Fruit fly (Drosophila melanogaster) whole organism, embryonic: Measurements from ENCODE around the gene IA-2.
A peak's percentile ranks its signal among the peaks of the same experiment; 100 is the strongest.

Source experiments
- Abd-B ChIP-seq: fragments of 200-800 bp; sonication (Bioruptor generic); optimal IDR thresholded peaks from 2 replicates; lab custom pipeline; 2018; ENCODE audit warnings: missing biosample characterization, mild to moderate bottlenecking, missing genetic modification characterization, moderate library complexity
- CG11093 ChIP-seq: fragments of 200-800 bp; sonication (Bioruptor generic); IDR thresholded peaks from 3 replicates; pipeline ENCODE4 v1.3.6; 2022; ENCODE audit warnings: missing biosample characterization, missing genetic modification characterization
- CG14710 ChIP-seq: fragments of 200-800 bp; sonication (Bioruptor generic); optimal IDR thresholded peaks from 3 replicates; lab custom pipeline; 2019; ENCODE audit warnings: missing biosample characterization, mild to moderate bottlenecking, missing genetic modification characterization, moderate library complexity
- CG14860 ChIP-seq: fragments of 200-800 bp; sonication (Bioruptor generic); IDR thresholded peaks from 3 replicates; pipeline ENCODE4 v1.3.6; 2022; ENCODE audit warnings: missing biosample characterization, missing genetic modification characterization; ENCODE audit not compliant: partially characterized antibody
- CG1529 ChIP-seq: fragments of 200-800 bp; sonication (Bioruptor generic); optimal IDR thresholded peaks from 3 replicates; lab custom pipeline; 2018; ENCODE audit warnings: missing biosample characterization, missing genetic modification characterization
- CG17612 ChIP-seq: fragments of 200-800 bp; sonication (Bioruptor generic); IDR thresholded peaks from 2 replicates; pipeline ENCODE4 v1.3.6; 2022; ENCODE audit warnings: missing biosample characterization, missing genetic modification characterization
- CG18476 ChIP-seq: fragments of 200-800 bp; sonication (Bioruptor generic); optimal IDR thresholded peaks from 2 replicates; lab custom pipeline; 2016; ENCODE audit warnings: missing biosample characterization, mild to moderate bottlenecking, missing genetic modification characterization
- CG18619 ChIP-seq: fragments of 200-800 bp; sonication (Bioruptor generic); optimal IDR thresholded peaks from 3 replicates; lab custom pipeline; 2017; ENCODE audit warnings: missing biosample characterization, mild to moderate bottlenecking, missing genetic modification characterization
- CG2202 ChIP-seq: fragments of 200-800 bp; sonication (Bioruptor generic); optimal IDR thresholded peaks from 2 replicates; lab custom pipeline; 2018; ENCODE audit warnings: missing biosample characterization, mild to moderate bottlenecking, missing genetic modification characterization
- CG2678 ChIP-seq: fragments of 200-800 bp; sonication (Bioruptor generic); optimal IDR thresholded peaks from 3 replicates; lab custom pipeline; 2019; ENCODE audit warnings: missing biosample characterization, mild to moderate bottlenecking, missing genetic modification characterization, moderate library complexity
- CG3281 ChIP-seq: fragments of 200-800 bp; sonication (Bioruptor generic); optimal IDR thresholded peaks from 3 replicates; lab custom pipeline; 2017; ENCODE audit warnings: missing biosample characterization, mild to moderate bottlenecking, missing genetic modification characterization
- CG4730 ChIP-seq: fragments of 200-800 bp; sonication (Bioruptor generic); IDR thresholded peaks from 2 replicates; pipeline ENCODE4 v1.3.6; 2022; ENCODE audit warnings: missing biosample characterization, missing genetic modification characterization
- CG7786 ChIP-seq: fragments of 200-800 bp; sonication (Bioruptor generic); optimal IDR thresholded peaks from 2 replicates; lab custom pipeline; 2016; ENCODE audit warnings: missing biosample characterization, missing genetic modification characterization
- CG9609 ChIP-seq: fragments of 200-800 bp; sonication (Bioruptor generic); optimal IDR thresholded peaks from 3 replicates; lab custom pipeline; 2016; ENCODE audit warnings: missing biosample characterization, missing genetic modification characterization
- HLH3B ChIP-seq: fragments of 200-800 bp; sonication (Bioruptor generic); IDR thresholded peaks from 2 replicates; pipeline ENCODE4 v1.3.6; 2022; ENCODE audit warnings: missing biosample characterization, missing genetic modification characterization
- Hand ChIP-seq: fragments of 200-800 bp; sonication (Bioruptor generic); optimal IDR thresholded peaks from 2 replicates; lab custom pipeline; 2017; ENCODE audit warnings: mild to moderate bottlenecking, missing biosample characterization, missing genetic modification reagents, missing genetic modification characterization
- Hr3 ChIP-seq: fragments of 200-800 bp; sonication (Bioruptor generic); optimal IDR thresholded peaks from 3 replicates; lab custom pipeline; 2016; ENCODE audit warnings: missing biosample characterization, missing genetic modification characterization
- Hr78 ChIP-seq, 2 experiments: fragments of 200-800 bp in 1 of 2; fragments of >200 bp in 1 of 2; sonication (Bioruptor generic) in 1 of 2; optimal IDR thresholded peaks; 2 replicates each; lab custom pipeline; 2017 to 2019; ENCODE audit warnings: missing biosample characterization in 2 of 2, missing genetic modification characterization in 2 of 2, mild to moderate bottlenecking in 1 of 2, moderate library complexity in 1 of 2
- Med ChIP-seq: fragments of 200-800 bp; sonication (Bioruptor generic); peaks from one replicate; lab custom pipeline; 2016; ENCODE audit warnings: missing biosample characterization, missing genetic modification characterization, mild to moderate bottlenecking, inconsistent platforms, moderate library complexity
- Myb ChIP-seq: fragments of 200-800 bp; sonication (Bioruptor generic); optimal IDR thresholded peaks from 2 replicates; lab custom pipeline; 2016; ENCODE audit warnings: missing biosample characterization, missing genetic modification characterization
- Nf-YB ChIP-seq: fragments of 200-800 bp; sonication (Bioruptor generic); optimal IDR thresholded peaks from 3 replicates; lab custom pipeline; 2019; ENCODE audit warnings: missing biosample characterization, mild to moderate bottlenecking, missing genetic modification characterization, moderate library complexity
- Oli ChIP-seq: fragments of 200-800 bp; sonication (Bioruptor generic); optimal IDR thresholded peaks from 2 replicates; lab custom pipeline; 2018; ENCODE audit warnings: missing biosample characterization, mild to moderate bottlenecking, missing genetic modification characterization, moderate library complexity
- ara ChIP-seq: fragments of 200-800 bp; sonication (Bioruptor generic); IDR thresholded peaks from 2 replicates; pipeline ENCODE4 v1.3.6; 2022; ENCODE audit warnings: missing biosample characterization, missing genetic modification characterization
- bigmax ChIP-seq: fragments of 200-800 bp; sonication (Bioruptor generic); optimal IDR thresholded peaks from 2 replicates; lab custom pipeline; 2018; ENCODE audit warnings: missing biosample characterization, mild to moderate bottlenecking, missing genetic modification characterization
- br ChIP-seq: fragments of >200 bp; optimal IDR thresholded peaks from 2 replicates; lab custom pipeline; 2017
- bsh ChIP-seq, 2 experiments: fragments of 200-800 bp; sonication (Bioruptor generic); optimal IDR thresholded peaks; 2 replicates each; lab custom pipeline; 2017 to 2018; ENCODE audit warnings: mild to moderate bottlenecking in 2 of 2, missing biosample characterization in 2 of 2, missing genetic modification characterization in 2 of 2, moderate library complexity in 1 of 2
- cg ChIP-seq: fragments of 200-800 bp; sonication (Bioruptor generic); optimal IDR thresholded peaks from 3 replicates; lab custom pipeline; 2019; ENCODE audit warnings: missing biosample characterization, mild to moderate bottlenecking, missing genetic modification characterization, moderate library complexity
- chif ChIP-seq, 2 experiments: fragments of 200-800 bp; sonication (Bioruptor generic); optimal IDR thresholded peaks; 3 replicates each; lab custom pipeline; 2016; ENCODE audit warnings: missing biosample characterization in 2 of 2, missing genetic modification characterization in 2 of 2
- croc ChIP-seq: fragments of 200-800 bp; sonication (Bioruptor generic); conservative IDR thresholded peaks from 3 replicates; pipeline ENCODE4 v1.3.6; 2022; ENCODE audit warnings: missing biosample characterization, missing genetic modification characterization
- dysf ChIP-seq: fragments of 200-800 bp; sonication (Bioruptor generic); IDR thresholded peaks from 3 replicates; pipeline ENCODE4 v1.3.6; 2022; ENCODE audit warnings: missing biosample characterization, missing genetic modification characterization
- emc ChIP-seq: fragments of 200-800 bp; sonication (Bioruptor generic); optimal IDR thresholded peaks from 2 replicates; lab custom pipeline; 2016; ENCODE audit warnings: missing biosample characterization, missing genetic modification characterization
- fd102C ChIP-seq: fragments of 200-800 bp; sonication (Bioruptor generic); optimal IDR thresholded peaks from 2 replicates; lab custom pipeline; 2018; ENCODE audit warnings: missing biosample characterization, mild to moderate bottlenecking, missing genetic modification characterization, moderate library complexity
- fu2 ChIP-seq: fragments of 200-800 bp; sonication (Bioruptor generic); optimal IDR thresholded peaks from 2 replicates; lab custom pipeline; 2016; ENCODE audit warnings: missing biosample characterization, missing genetic modification characterization
- gro ChIP-seq: fragments of 200-800 bp; sonication (Bioruptor generic); optimal IDR thresholded peaks from 2 replicates; lab custom pipeline; 2016; ENCODE audit warnings: missing biosample characterization, missing genetic modification characterization
- hb ChIP-seq: fragments of 200-800 bp; sonication (Bioruptor generic); IDR thresholded peaks from 3 replicates; pipeline ENCODE4 v1.3.6; 2022; ENCODE audit warnings: missing biosample characterization, missing genetic modification characterization; ENCODE audit not compliant: partially characterized antibody
- kni ChIP-seq: fragments of 200-800 bp; sonication (Bioruptor generic); optimal IDR thresholded peaks from 3 replicates; lab custom pipeline; 2017; ENCODE audit warnings: mild to moderate bottlenecking, missing biosample characterization, missing genetic modification reagents, missing genetic modification characterization
- nom ChIP-seq: fragments of 200-800 bp; sonication (Bioruptor generic); optimal IDR thresholded peaks from 2 replicates; lab custom pipeline; 2017; ENCODE audit warnings: missing biosample characterization, missing genetic modification characterization, mild to moderate bottlenecking, moderate library complexity, missing genetic modification reagents
- p53 ChIP-seq: fragments of 200-800 bp; sonication (Bioruptor generic); optimal IDR thresholded peaks from 2 replicates; lab custom pipeline; 2016; ENCODE audit warnings: missing biosample characterization, missing genetic modification characterization
- pb ChIP-seq: fragments of 200-800 bp; sonication (Bioruptor generic); optimal IDR thresholded peaks from 3 replicates; lab custom pipeline; 2016; ENCODE audit warnings: missing biosample characterization, missing genetic modification characterization
- pum ChIP-seq: fragments of 200-800 bp; sonication (Bioruptor generic); optimal IDR thresholded peaks from 2 replicates; lab custom pipeline; 2016; ENCODE audit warnings: missing biosample characterization, missing genetic modification characterization
- repo ChIP-seq: fragments of 200-800 bp; sonication (Bioruptor generic); optimal IDR thresholded peaks from 2 replicates; lab custom pipeline; 2016; ENCODE audit warnings: missing biosample characterization, missing genetic modification characterization
- sens ChIP-seq: fragments of 200-800 bp; sonication (Bioruptor generic); peaks from one replicate; lab custom pipeline; 2016; ENCODE audit warnings: missing biosample characterization, missing genetic modification characterization
- sens-2 ChIP-seq: fragments of 200-800 bp; sonication (Bioruptor generic); IDR thresholded peaks from 2 replicates; pipeline ENCODE4 v1.3.6; 2022; ENCODE audit warnings: missing biosample characterization, missing genetic modification characterization
- sima ChIP-seq: fragments of 200-800 bp; sonication (Bioruptor generic); optimal IDR thresholded peaks from 2 replicates; lab custom pipeline; 2016; ENCODE audit warnings: missing biosample characterization, missing genetic modification characterization
- sob ChIP-seq: fragments of 200-800 bp; sonication (Bioruptor generic); IDR thresholded peaks from 2 replicates; pipeline ENCODE4 v1.3.6; 2022; ENCODE audit warnings: missing biosample characterization, missing genetic modification characterization
- stc ChIP-seq: fragments of 200-800 bp; sonication (Bioruptor generic); IDR thresholded peaks from 2 replicates; pipeline ENCODE4 v1.3.6; 2022; ENCODE audit warnings: missing biosample characterization, missing genetic modification characterization
- zfh2 ChIP-seq: fragments of 200-800 bp; sonication (Bioruptor generic); optimal IDR thresholded peaks from 2 replicates; lab custom pipeline; 2016; ENCODE audit warnings: missing biosample characterization, missing genetic modification characterization

IA-2 gene

DNA sequence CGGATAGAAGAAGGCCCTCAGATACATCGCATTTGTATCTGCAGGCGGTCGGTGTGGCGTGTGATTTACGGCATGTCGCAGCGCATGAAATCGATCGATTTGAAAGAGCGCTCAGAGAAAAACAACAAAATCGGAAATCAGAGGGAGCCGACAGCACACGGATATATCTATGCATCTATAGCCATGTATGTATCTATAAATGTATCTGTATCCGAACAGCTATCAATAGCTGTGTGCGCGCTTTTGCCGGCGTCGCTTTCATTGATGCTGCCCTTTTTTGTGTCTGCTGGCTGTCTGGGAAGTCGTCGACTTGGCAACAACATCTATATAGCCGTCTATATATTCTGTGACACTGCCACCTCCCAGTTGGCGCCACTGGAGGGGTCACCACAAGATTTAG lies 16.7 kb upstream of the IA-2 start (continued):
- TF ChIP-seq CG14860 (no peak), cg (GFP tag; lab: Kevin White, UChicago) (peak; percentile 49), bsh (GFP tag; optimal IDR thresholded peaks at IDR 0.05; lab: Kevin White, UChicago) (no peak), sens-2 (GFP tag; lab: Robert Waterston, UW) (no peak), gro (GFP tag; lab: Kevin White, UChicago) (no peak), Med (peak; percentile 71), Hand (no peak), Hr78 (GFP tag; optimal IDR thresholded peaks at IDR 0.05; lab: Kevin White, UChicago) (peak in 1 of 2 experiments; percentile 52), CG2202 (no peak), emc (no peak), CG17612 (no peak), pb (no peak), kni (GFP tag; lab: Kevin White, UChicago) (peak; percentile 23), CG18476 (no peak), CG3281 (GFP tag; lab: Kevin White, UChicago) (no peak), bigmax (GFP tag; lab: Kevin White, UChicago) (no peak), pum (GFP tag; lab: Kevin White, UChicago) (no peak), zfh2 (GFP tag; lab: Kevin White, UChicago) (no peak), sima (GFP tag; lab: Kevin White, UChicago) (no peak)
- TF ChIP-seq, all 482 proteins: peak for 8

DNA sequence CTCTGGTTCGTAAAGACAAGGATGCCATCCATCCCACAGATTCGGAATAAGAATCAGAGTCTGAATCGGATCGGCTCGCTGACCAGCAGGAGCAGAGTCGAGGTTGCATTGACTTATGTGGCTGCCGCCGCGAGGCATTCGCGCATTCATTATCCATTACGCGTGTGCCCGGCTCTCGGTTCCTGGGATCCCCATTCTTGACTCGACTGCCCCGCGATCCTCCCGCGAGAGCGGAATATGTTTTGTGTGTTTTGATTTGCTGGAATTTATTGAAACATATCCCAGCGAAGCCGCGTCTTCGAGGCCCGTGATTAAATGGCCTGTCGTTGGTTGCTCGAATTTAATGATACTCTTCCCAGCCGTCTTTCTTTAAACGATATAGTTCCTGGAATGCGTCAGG lies 15.8 kb upstream of the IA-2 start:
- TF ChIP-seq ara (0 out of 2 replicates have a peak, but pooled peaks have one; percentile 6), CG4730 (GFP tag; lab: Robert Waterston, UW) (no peak)

dm6 chr2L:1062473-1063363 lies 14.9 kb upstream of the IA-2 start:
- TF ChIP-seq sens (GFP tag; lab: Kevin White, UChicago) (peak; percentile 89), p53 (GFP tag; lab: Kevin White, UChicago) (no peak), sob (GFP tag; lab: Robert Waterston, UW) (peak; percentile 31; the same call in 1 of the 2 replicates), chif (GFP tag; optimal IDR thresholded peaks at IDR 0.05; lab: Kevin White, UChicago) (peak; percentile 32 to 40), Hr3 (GFP tag; lab: Kevin White, UChicago) (peak; percentile 22), CG9609 (GFP tag; lab: Kevin White, UChicago) (peak; percentile 22), dysf (GFP tag; lab: Robert Waterston, UW) (0 out of 3 replicates have a peak, but pooled peaks have one; percentile 12), CG18619 (GFP tag; lab: Kevin White, UChicago) (peak; percentile 43), fd102C (peak; percentile 39), Myb (GFP tag; lab: Kevin White, UChicago) (peak; percentile 1), hb (GFP tag; lab: Robert Waterston, UW) (no peak), Nf-YB (GFP tag; lab: Kevin White, UChicago) (peak; percentile 12), CG14710 (tag; lab: Kevin White, UChicago) (peak; percentile 69), croc (peak; percentile 41; the same call in 1 of the 3 replicates), Oli (peak; percentile 64), stc (GFP tag; lab: Robert Waterston, UW) (no peak), CG1529 (peak; percentile 27), CG7786 (GFP tag; lab: Kevin White, UChicago) (peak; percentile 15), CG11093 (0 out of 3 replicates have a peak, but pooled peaks have one; percentile 41), Abd-B (peak; percentile 2), fu2 (no peak), repo (GFP tag; lab: Kevin White, UChicago) (no peak), br (no peak), nom (peak; percentile 62), CG2678 (tag; lab: Kevin White, UChicago) (peak; percentile 52), HLH3B (peak; percentile 32; the same call in 1 of the 2 replicates)
